Worm (Caenorhabditis elegans) whole organism, young adult: ENCODE data around the gene T24D3.2.

ENCODE experiments used
- F49E8.2 ChIP-seq: sonication (generic microtip); optimal IDR thresholded peaks from 3 replicates; lab custom pipeline; 2017; ENCODE audit warnings: missing genetic modification characterization, mild to moderate bottlenecking, missing compliant biosample characterization, antibody characterized with exemption, moderate library complexity; ENCODE audit not compliant: insufficient read depth
- K11D2.4 ChIP-seq: fragments of 200-800 bp; sonication (Bioruptor generic); IDR thresholded peaks from 2 replicates; pipeline ENCODE4 v1.3.6; 2022; ENCODE audit warnings: missing genetic modification reagents, missing genetic modification characterization, missing compliant biosample characterization
- T07F8.4 ChIP-seq: sonication (generic microtip); optimal IDR thresholded peaks from 2 replicates; lab custom pipeline; 2016; ENCODE audit warnings: mild to moderate bottlenecking, missing genetic modification characterization, moderate library complexity, missing compliant biosample characterization
- ama-1 ChIP-seq, 3 experiments: fragments of 150-350 bp in 1 of 3; sonication (generic microtip) in 2 of 3; optimal IDR thresholded peaks; 2 replicates each; lab custom pipeline; 2014 to 2018; ENCODE audit warnings: missing biosample characterization in 2 of 3, missing genetic modification characterization in 2 of 3, missing genetic modification reagents in 2 of 3
- aptf-3 ChIP-seq: fragments of 200-800 bp; sonication (Bioruptor generic); IDR thresholded peaks from 2 replicates; pipeline ENCODE4 v1.3.6; 2022; ENCODE audit warnings: missing genetic modification characterization, missing compliant biosample characterization
- egl-18 ChIP-seq: fragments of 200-800 bp; sonication (Bioruptor generic); IDR thresholded peaks from 2 replicates; pipeline ENCODE4 v1.3.6; 2022; ENCODE audit warnings: missing genetic modification reagents, missing genetic modification characterization, missing compliant biosample characterization
- ekl-4 ChIP-seq: fragments of 200-800 bp; sonication (Bioruptor generic); IDR thresholded peaks from 2 replicates; pipeline ENCODE4 v1.3.6; 2022; ENCODE audit warnings: missing genetic modification reagents, missing genetic modification characterization, missing compliant biosample characterization
- hmg-1.2 ChIP-seq: fragments of 200-800 bp; sonication (Bioruptor generic); IDR thresholded peaks from 2 replicates; pipeline ENCODE4 v1.3.6; 2022; ENCODE audit warnings: missing genetic modification reagents, missing genetic modification characterization, missing compliant biosample characterization
- let-607 ChIP-seq, 2 experiments: fragments of 200-800 bp in 1 of 2; sonication (Bioruptor generic) in 1 of 2; sonication (generic microtip) in 1 of 2; optimal IDR thresholded peaks; 2 replicates each; lab custom pipeline; 2016 to 2018; ENCODE audit warnings: mild to moderate bottlenecking in 2 of 2, missing compliant biosample characterization in 2 of 2, missing genetic modification characterization in 2 of 2, moderate library complexity in 2 of 2, missing genotype in 1 of 2
- mxl-1 ChIP-seq: sonication (generic microtip); optimal IDR thresholded peaks from 2 replicates; lab custom pipeline; 2016; ENCODE audit warnings: missing genetic modification characterization, missing compliant biosample characterization
- unc-130 ChIP-seq: sonication (generic microtip); optimal IDR thresholded peaks from 2 replicates; lab custom pipeline; 2016; ENCODE audit warnings: missing genetic modification reagents, missing genetic modification characterization, missing compliant biosample characterization
- unc-62 ChIP-seq: fragments of 150-350 bp; optimal IDR thresholded peaks from 2 replicates; lab custom pipeline; 2014; ENCODE audit warnings: missing biosample characterization, missing genetic modification reagents, missing genetic modification characterization
- ztf-6 ChIP-seq: fragments of 200-800 bp; sonication (Bioruptor generic); IDR thresholded peaks from 2 replicates; pipeline ENCODE4 v1.3.6; 2022; ENCODE audit warnings: missing genetic modification reagents, missing genetic modification characterization, missing compliant biosample characterization

DNA sequence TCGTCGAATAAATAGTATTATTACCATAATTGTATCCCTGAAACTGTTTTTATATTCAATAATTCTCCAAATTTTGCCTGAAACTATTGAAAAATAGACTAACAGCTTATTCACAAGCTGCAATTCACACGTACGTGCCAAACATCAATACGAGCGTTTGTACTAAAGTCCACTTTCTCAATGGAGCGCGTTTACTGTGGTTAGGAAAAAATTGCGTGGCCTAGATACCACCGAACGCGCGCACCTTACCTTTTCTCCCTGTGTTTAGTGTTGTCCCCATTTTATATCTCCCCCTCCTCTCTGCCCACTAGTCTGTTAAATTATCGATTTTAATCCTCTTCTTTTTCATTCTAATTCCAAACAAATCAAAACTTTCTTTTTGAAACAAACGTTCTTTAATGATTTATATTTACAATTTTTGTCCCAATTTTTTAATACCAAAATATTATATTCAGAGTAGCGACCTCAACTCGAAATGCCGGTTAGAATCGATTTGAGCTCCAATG is 28.8 kb downstream of the T24D3.2 start, which contains the start of the genes T18D3.9 and T18D3.1:
- no peak for TF ChIP-seq unc-62
- TF ChIP-seq ama-1 (optimal IDR thresholded peaks at IDR 0.05; lab: Kevin White, UChicago), result no peak
- no peak for TF ChIP-seq ama-1 (GFP tag; optimal IDR thresholded peaks at IDR 0.05; lab: Kevin White, UChicago)
- TF ChIP-seq K11D2.4 (GFP tag; lab: Robert Waterston, UW), result no peak
- TF ChIP-seq egl-18 (GFP tag; lab: Robert Waterston, UW), result no peak
- peak; percentile 31; the same call in 1 of the 2 replicates for TF ChIP-seq hmg-1.2 (GFP tag; lab: Robert Waterston, UW)
- no peak for TF ChIP-seq let-607 (tag; optimal IDR thresholded peaks at IDR 0.05; lab: Kevin White, UChicago)
- no peak for TF ChIP-seq F49E8.2 (tag; lab: Kevin White, UChicago)
- no peak for TF ChIP-seq ztf-6 (GFP tag; lab: Robert Waterston, UW)
- TF ChIP-seq aptf-3, result no peak
- no peak for TF ChIP-seq T07F8.4 (tag; lab: Kevin White, UChicago)
- no peak for TF ChIP-seq mxl-1
- TF ChIP-seq ekl-4 (GFP tag; lab: Robert Waterston, UW), result no peak
- no peak for TF ChIP-seq unc-130 (GFP tag; lab: Kevin White, UChicago)
